Worm (Caenorhabditis elegans) whole organism, young adult: ENCODE data around the gene F18E9.3.

ENCODE experiments used
- B0019.2 ChIP-seq: fragments of 200-800 bp; sonication (Bioruptor generic); conservative IDR thresholded peaks from 2 replicates; pipeline ENCODE4 v1.3.6; 2022; ENCODE audit warnings: missing genetic modification reagents, missing genetic modification characterization, missing compliant biosample characterization
- B0035.1 ChIP-seq: sonication (generic microtip); optimal IDR thresholded peaks from 2 replicates; lab custom pipeline; 2016; ENCODE audit warnings: missing genetic modification characterization, mild to moderate bottlenecking, missing compliant biosample characterization, missing genotype, missing genetic modification reagents
- B0336.3 ChIP-seq: fragments of 200-800 bp; sonication (Bioruptor generic); IDR thresholded peaks from 2 replicates; pipeline ENCODE4 v1.3.6; 2022; ENCODE audit warnings: missing genetic modification characterization, missing compliant biosample characterization
- C06A6.2 ChIP-seq: fragments of 200-800 bp; sonication (Bioruptor generic); conservative IDR thresholded peaks from 2 replicates; pipeline ENCODE4 v1.3.6; 2022; ENCODE audit warnings: missing genetic modification characterization, missing compliant biosample characterization
- C17E4.6 ChIP-seq: fragments of 200-800 bp; sonication (Bioruptor generic); IDR thresholded peaks from 2 replicates; pipeline ENCODE4 v1.3.6; 2022; ENCODE audit warnings: missing genetic modification reagents, missing genetic modification characterization, missing compliant biosample characterization
- F10E7.11 ChIP-seq: sonication (generic microtip); optimal IDR thresholded peaks from 2 replicates; lab custom pipeline; 2017; ENCODE audit warnings: mild to moderate bottlenecking, missing genetic modification characterization, moderate library complexity, missing compliant biosample characterization
- F33H1.4 ChIP-seq: fragments of 200-800 bp; sonication (Bioruptor generic); IDR thresholded peaks from 2 replicates; pipeline ENCODE4 v1.3.6; 2022; ENCODE audit warnings: missing genetic modification reagents, missing genetic modification characterization, missing compliant biosample characterization
- T07F8.4 ChIP-seq: sonication (generic microtip); optimal IDR thresholded peaks from 2 replicates; lab custom pipeline; 2016; ENCODE audit warnings: mild to moderate bottlenecking, missing genetic modification characterization, moderate library complexity, missing compliant biosample characterization
- Y53F4B.3 ChIP-seq: fragments of 200-800 bp; sonication (Bioruptor generic); IDR thresholded peaks from 2 replicates; pipeline ENCODE4 v1.3.6; 2022; ENCODE audit warnings: missing genetic modification reagents, missing genetic modification characterization, missing compliant biosample characterization
- Y53G8AR.9 ChIP-seq: fragments of 200-800 bp; sonication (Bioruptor generic); conservative IDR thresholded peaks from 2 replicates; pipeline ENCODE4 v1.3.6; 2022; ENCODE audit warnings: missing genetic modification reagents, missing genetic modification characterization, missing compliant biosample characterization
- Y56A3A.18 ChIP-seq: fragments of 200-800 bp; sonication (Bioruptor generic); IDR thresholded peaks from 2 replicates; pipeline ENCODE4 v1.3.6; 2022; ENCODE audit warnings: missing genetic modification reagents, missing genetic modification characterization, missing compliant biosample characterization
- Y95B8A.8 ChIP-seq: fragments of 200-800 bp; sonication (Bioruptor generic); IDR thresholded peaks from 2 replicates; pipeline ENCODE4 v1.3.6; 2022; ENCODE audit warnings: missing genetic modification reagents, missing genetic modification characterization, missing compliant biosample characterization
- aptf-3 ChIP-seq: fragments of 200-800 bp; sonication (Bioruptor generic); IDR thresholded peaks from 2 replicates; pipeline ENCODE4 v1.3.6; 2022; ENCODE audit warnings: missing genetic modification characterization, missing compliant biosample characterization
- atf-7 ChIP-seq: sonication (generic microtip); optimal IDR thresholded peaks from 2 replicates; lab custom pipeline; 2017; ENCODE audit warnings: mild to moderate bottlenecking, missing genetic modification characterization, missing compliant biosample characterization
- athp-1 ChIP-seq: sonication (generic microtip); optimal IDR thresholded peaks from 2 replicates; lab custom pipeline; 2017; ENCODE audit warnings: mild to moderate bottlenecking, missing genetic modification characterization, missing compliant biosample characterization
- cebp-2 ChIP-seq: fragments of 200-800 bp; sonication (Bioruptor generic); IDR thresholded peaks from 2 replicates; pipeline ENCODE4 v1.3.6; 2022; ENCODE audit warnings: missing genetic modification characterization, missing compliant biosample characterization
- ceh-27 ChIP-seq: fragments of 200-800 bp; sonication (Bioruptor generic); optimal IDR thresholded peaks from 2 replicates; lab custom pipeline; 2018; ENCODE audit warnings: mild to moderate bottlenecking, missing genetic modification characterization, moderate library complexity, missing compliant biosample characterization
- dox-1 ChIP-seq: fragments of 200-800 bp; sonication (Bioruptor generic); IDR thresholded peaks from 2 replicates; pipeline ENCODE4 v1.3.6; 2022; ENCODE audit warnings: missing genetic modification reagents, missing genetic modification characterization, missing compliant biosample characterization
- efl-1 ChIP-seq: fragments of 150-350 bp; optimal IDR thresholded peaks from 2 replicates; lab custom pipeline; 2014; ENCODE audit warnings: missing biosample characterization, missing genetic modification reagents, missing genetic modification characterization
- egl-18 ChIP-seq: fragments of 200-800 bp; sonication (Bioruptor generic); IDR thresholded peaks from 2 replicates; pipeline ENCODE4 v1.3.6; 2022; ENCODE audit warnings: missing genetic modification reagents, missing genetic modification characterization, missing compliant biosample characterization
- egrh-3 ChIP-seq: fragments of 200-800 bp; sonication (Bioruptor generic); IDR thresholded peaks from 2 replicates; pipeline ENCODE4 v1.3.6; 2022; ENCODE audit warnings: missing genetic modification reagents, missing genetic modification characterization, missing compliant biosample characterization
- ekl-4 ChIP-seq: fragments of 200-800 bp; sonication (Bioruptor generic); IDR thresholded peaks from 2 replicates; pipeline ENCODE4 v1.3.6; 2022; ENCODE audit warnings: missing genetic modification reagents, missing genetic modification characterization, missing compliant biosample characterization
- fkh-3 ChIP-seq: sonication (generic microtip); optimal IDR thresholded peaks from 2 replicates; lab custom pipeline; 2016; ENCODE audit warnings: mild to moderate bottlenecking, missing genetic modification characterization, missing compliant biosample characterization
- him-1 ChIP-seq: sonication (generic microtip); optimal IDR thresholded peaks from 2 replicates; lab custom pipeline; 2016; ENCODE audit warnings: missing genotype, missing genetic modification reagents, missing genetic modification characterization, missing compliant biosample characterization
- hlh-26 ChIP-seq: fragments of 200-800 bp; sonication (Bioruptor generic); conservative IDR thresholded peaks from 2 replicates; pipeline ENCODE4 v1.3.6; 2022; ENCODE audit warnings: missing genetic modification reagents, missing genetic modification characterization, missing compliant biosample characterization
- hmg-20 ChIP-seq: fragments of 200-800 bp; sonication (Bioruptor generic); IDR thresholded peaks from 2 replicates; pipeline ENCODE4 v1.3.6; 2022; ENCODE audit warnings: missing genetic modification reagents, missing genetic modification characterization, missing compliant biosample characterization
- let-526 ChIP-seq: fragments of 200-800 bp; sonication (Bioruptor generic); IDR thresholded peaks from 2 replicates; pipeline ENCODE4 v1.3.6; 2022; ENCODE audit warnings: missing genetic modification reagents, missing genetic modification characterization, missing compliant biosample characterization
- let-607 ChIP-seq, 2 experiments: fragments of 200-800 bp in 1 of 2; sonication (Bioruptor generic) in 1 of 2; sonication (generic microtip) in 1 of 2; optimal IDR thresholded peaks; 2 replicates each; lab custom pipeline; 2016 to 2018; ENCODE audit warnings: mild to moderate bottlenecking in 2 of 2, missing compliant biosample characterization in 2 of 2, missing genetic modification characterization in 2 of 2, moderate library complexity in 2 of 2, missing genotype in 1 of 2
- lin-26 ChIP-seq: fragments of 200-800 bp; sonication (Bioruptor generic); IDR thresholded peaks from 2 replicates; pipeline ENCODE4 v1.3.6; 2022; ENCODE audit warnings: missing genetic modification reagents, missing genetic modification characterization, missing compliant biosample characterization
- lin-35 ChIP-seq, 3 experiments: fragments of 150-350 bp in 2 of 3; sonication (generic microtip) in 1 of 3; optimal IDR thresholded peaks; 2 replicates each; lab custom pipeline; 2014 to 2018; ENCODE audit warnings: missing biosample characterization in 3 of 3, missing genetic modification characterization in 3 of 3, missing genetic modification reagents in 3 of 3
- lin-40 ChIP-seq: sonication (generic microtip); optimal IDR thresholded peaks from 2 replicates; lab custom pipeline; 2016; ENCODE audit warnings: missing genetic modification characterization, mild to moderate bottlenecking, missing compliant biosample characterization, missing genotype, missing genetic modification reagents
- lir-1 ChIP-seq: fragments of 200-800 bp; sonication (Bioruptor generic); conservative IDR thresholded peaks from 2 replicates; pipeline ENCODE4 v1.3.6; 2022; ENCODE audit warnings: missing genetic modification reagents, missing genetic modification characterization, missing compliant biosample characterization
- lsy-27 ChIP-seq: sonication (generic microtip); optimal IDR thresholded peaks from 2 replicates; lab custom pipeline; 2017; ENCODE audit warnings: missing genetic modification characterization, mild to moderate bottlenecking, missing compliant biosample characterization, antibody characterized with exemption, missing genotype, borderline replicate concordance; ENCODE audit not compliant: insufficient read depth
- mcd-1 ChIP-seq: fragments of 200-800 bp; sonication (Bioruptor generic); IDR thresholded peaks from 2 replicates; pipeline ENCODE4 v1.3.6; 2022; ENCODE audit warnings: missing genetic modification reagents, missing genetic modification characterization, missing compliant biosample characterization
- mes-4 ChIP-seq: sonication (generic microtip); optimal IDR thresholded peaks from 2 replicates; lab custom pipeline; 2016; ENCODE audit warnings: missing genotype, missing genetic modification characterization, missing compliant biosample characterization
- mxl-1 ChIP-seq: sonication (generic microtip); optimal IDR thresholded peaks from 2 replicates; lab custom pipeline; 2016; ENCODE audit warnings: missing genetic modification characterization, missing compliant biosample characterization
- nfya-1 ChIP-seq: sonication (generic microtip); optimal IDR thresholded peaks from 2 replicates; lab custom pipeline; 2017; ENCODE audit warnings: antibody characterized with exemption, missing compliant biosample characterization, missing genetic modification characterization, borderline replicate concordance; ENCODE audit not compliant: insufficient read depth
- nhr-120 ChIP-seq: fragments of 200-800 bp; sonication (Bioruptor generic); IDR thresholded peaks from 2 replicates; pipeline ENCODE4 v1.3.6; 2022; ENCODE audit warnings: missing genetic modification characterization, missing compliant biosample characterization
- nhr-179 ChIP-seq: sonication (generic microtip); optimal IDR thresholded peaks from 2 replicates; lab custom pipeline; 2016; ENCODE audit warnings: mild to moderate bottlenecking, missing genetic modification characterization, missing compliant biosample characterization
- nhr-80 ChIP-seq: sonication (generic microtip); optimal IDR thresholded peaks from 2 replicates; lab custom pipeline; 2016; ENCODE audit warnings: missing genetic modification characterization, missing compliant biosample characterization
- pbrm-1 ChIP-seq: fragments of 200-800 bp; sonication (Bioruptor generic); IDR thresholded peaks from 2 replicates; pipeline ENCODE4 v1.3.6; 2022; ENCODE audit warnings: missing genetic modification reagents, missing genetic modification characterization, missing compliant biosample characterization
- snpc-1.1 ChIP-seq: sonication (generic microtip); optimal IDR thresholded peaks from 2 replicates; lab custom pipeline; 2017; ENCODE audit warnings: missing genetic modification characterization, mild to moderate bottlenecking, missing compliant biosample characterization, antibody characterized with exemption, moderate library complexity, missing genotype, missing genetic modification reagents; ENCODE audit not compliant: insufficient read depth
- sptf-2 ChIP-seq: fragments of 200-800 bp; sonication (Bioruptor generic); optimal IDR thresholded peaks from 2 replicates; lab custom pipeline; 2018; ENCODE audit warnings: mild to moderate bottlenecking, missing genetic modification characterization, missing compliant biosample characterization
- tbp1 ChIP-seq: fragments of 200-800 bp; sonication (Bioruptor generic); optimal IDR thresholded peaks from 2 replicates; lab custom pipeline; 2018; ENCODE audit warnings: mild to moderate bottlenecking, missing genetic modification characterization, missing compliant biosample characterization
- tbx-9 ChIP-seq: sonication (generic microtip); optimal IDR thresholded peaks from 2 replicates; lab custom pipeline; 2016; ENCODE audit warnings: borderline replicate concordance, missing genetic modification characterization, inconsistent platforms, missing compliant biosample characterization
- tlf-1 ChIP-seq: fragments of 200-800 bp; sonication (Bioruptor generic); optimal IDR thresholded peaks from 2 replicates; lab custom pipeline; 2018; ENCODE audit warnings: mild to moderate bottlenecking, missing genetic modification characterization, missing compliant biosample characterization
- ztf-26 ChIP-seq: sonication (generic microtip); optimal IDR thresholded peaks from 2 replicates; lab custom pipeline; 2017; ENCODE audit warnings: missing genetic modification characterization, missing compliant biosample characterization
- ztf-28 ChIP-seq: fragments of 200-800 bp; sonication (Bioruptor generic); IDR thresholded peaks from 2 replicates; pipeline ENCODE4 v1.3.6; 2022; ENCODE audit warnings: missing genetic modification reagents, missing genetic modification characterization, missing compliant biosample characterization

The F18E9.3 gene

DNA sequence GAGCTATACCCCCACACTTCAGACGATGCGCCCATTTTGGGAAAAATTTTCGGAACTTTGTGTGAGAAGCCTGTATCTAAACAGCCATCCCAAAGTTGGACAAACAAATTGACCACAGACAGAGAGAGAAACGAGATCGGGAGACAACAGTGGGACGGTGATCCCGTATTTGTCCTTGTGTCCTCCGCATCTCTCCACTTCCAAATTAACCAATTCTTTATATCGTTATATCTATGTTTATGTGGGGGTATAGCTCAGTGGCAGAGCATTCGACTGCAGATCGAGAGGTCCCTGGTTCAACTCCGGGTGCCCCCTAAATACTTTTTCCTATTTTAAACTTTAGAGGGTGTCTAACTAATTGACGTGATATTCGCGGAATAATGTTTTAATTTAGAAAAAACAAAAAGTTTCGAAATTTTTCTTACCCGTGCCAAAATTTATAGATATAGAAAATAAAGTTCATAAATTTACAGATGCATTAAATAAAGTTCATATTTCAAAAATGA, 52.8 kb downstream of the F18E9.3 start (continued):
- TF ChIP-seq B0035.1 (no peak), lin-40 (tag; lab: Kevin White, UChicago) (peak; percentile 16), Y56A3A.18 (GFP tag; lab: Robert Waterston, UW) (no peak), tlf-1 (GFP tag; lab: Kevin White, UChicago) (no peak), aptf-3 (GFP tag; lab: Robert Waterston, UW) (0 out of 2 replicates have a peak, but pooled peaks have one; percentile 25), athp-1 (tag; lab: Kevin White, UChicago) (no peak), lin-35 (GFP tag; optimal IDR thresholded peaks at IDR 0.05; lab: Kevin White, UChicago) (peak in 1 of 3 experiments; percentile 14), let-607 (tag; optimal IDR thresholded peaks at IDR 0.05; lab: Kevin White, UChicago) (peak in 1 of 2 experiments; percentile 42), atf-7 (tag; lab: Kevin White, UChicago) (peak; percentile 49), dox-1 (GFP tag; lab: Robert Waterston, UW) (no peak; the same call in 1 of the 2 replicates), cebp-2 (GFP tag; lab: Robert Waterston, UW) (peak; percentile 80; the same call in 1 of the 2 replicates), snpc-1.1 (tag; lab: Kevin White, UChicago) (no peak), ekl-4 (GFP tag; lab: Robert Waterston, UW) (peak; percentile 56; the same call in 1 of the 2 replicates), F10E7.11 (tag; lab: Kevin White, UChicago) (no peak), mxl-1 (tag; lab: Kevin White, UChicago) (peak; percentile 71), sptf-2 (GFP tag; lab: Kevin White, UChicago) (peak; percentile 33), mcd-1 (GFP tag; lab: Robert Waterston, UW) (0 out of 2 replicates have a peak, but pooled peaks have one; percentile 35), mes-4 (tag; lab: Kevin White, UChicago) (no peak), B0019.2 (no peak), efl-1 (no peak), nhr-179 (tag; lab: Kevin White, UChicago) (peak; percentile 52), F33H1.4 (GFP tag; lab: Robert Waterston, UW) (no peak), C06A6.2 (GFP tag; lab: Robert Waterston, UW) (no peak), ztf-26 (tag; lab: Kevin White, UChicago) (peak; percentile 47), tbp1 (GFP tag; lab: Kevin White, UChicago) (peak; percentile 85), nhr-80 (tag; lab: Kevin White, UChicago) (no peak), nfya-1 (no peak), egl-18 (GFP tag; lab: Robert Waterston, UW) (no peak), Y53F4B.3 (GFP tag; lab: Robert Waterston, UW) (no peak), B0336.3 (GFP tag; lab: Robert Waterston, UW) (no peak), fkh-3 (no peak), nhr-120 (0 out of 2 replicates have a peak, but pooled peaks have one; percentile 86), ceh-27 (GFP tag; lab: Kevin White, UChicago) (no peak), ztf-28 (GFP tag; lab: Robert Waterston, UW) (no peak), Y53G8AR.9 (GFP tag; lab: Robert Waterston, UW) (0 out of 2 replicates have a peak, but pooled peaks have one; percentile 35), lsy-27 (tag; lab: Kevin White, UChicago) (no peak), hmg-20 (GFP tag; lab: Robert Waterston, UW) (no peak), C17E4.6 (no peak), egrh-3 (GFP tag; lab: Robert Waterston, UW) (0 out of 2 replicates have a peak, but pooled peaks have one; percentile 18), Y95B8A.8 (GFP tag; lab: Robert Waterston, UW) (no peak), lin-26 (GFP tag; lab: Robert Waterston, UW) (peak; percentile 88), T07F8.4 (tag; lab: Kevin White, UChicago) (peak; percentile 62), hlh-26 (GFP tag; lab: Robert Waterston, UW) (no peak), lir-1 (no peak), pbrm-1 (GFP tag; lab: Robert Waterston, UW) (peak; percentile 76), him-1 (tag; lab: Kevin White, UChicago) (peak; percentile 35), let-526 (GFP tag; lab: Robert Waterston, UW) (no peak), tbx-9 (no peak)
